Worm (Caenorhabditis elegans): ENCODE measurements around the gene tbx-8.

- TF ChIP-seq unc-39 (tag; optimal IDR thresholded peaks at IDR 0.05) (no peak), unc-130 (GFP tag; optimal IDR thresholded peaks at IDR 0.05) (no peak), dpl-1 (GFP tag; optimal IDR thresholded peaks at IDR 0.05) (no peak), ama-1 (optimal IDR thresholded peaks at IDR 0.05) (no peak), lin-13 (GFP tag; optimal IDR thresholded peaks at IDR 0.05) (no peak), daf-12 (tag; optimal IDR thresholded peaks at IDR 0.05) (no peak)
These were observed 6.3 kb downstream of the tbx-8 start for ce11 chrIII:10353423-10353822.

Measured in whole organism, L4 larva.